Fruit fly (Drosophila melanogaster): Measurements from ENCODE around the gene RpL28.

dm6 chr3L:3189647-3190046, 33.1 kb downstream of the RpL28 start, which contains the start of the genes CG42525 and CG14958:
- TF ChIP-seq psq (optimal IDR thresholded peaks at IDR 0.05): no peak
- no peak for TF ChIP-seq CG8478 (optimal IDR thresholded peaks at IDR 0.05)
- no peak for TF ChIP-seq pan (optimal IDR thresholded peaks at IDR 0.05)
